Worm (Caenorhabditis elegans) whole organism, L4 larva: ENCODE data around the gene B0524.3.

ENCODE experiments used
- T26A8.4 ChIP-seq: fragments of 200-800 bp; sonication (Bioruptor generic); IDR thresholded peaks from 2 replicates; pipeline ENCODE4 v1.3.6; 2022; ENCODE audit warnings: missing genetic modification characterization, missing compliant biosample characterization
- egl-43 ChIP-seq: fragments of 200-800 bp; sonication (Bioruptor generic); IDR thresholded peaks from 2 replicates; pipeline ENCODE4 v1.3.6; 2022; ENCODE audit warnings: missing genetic modification reagents, missing genetic modification characterization, missing compliant biosample characterization
- nhr-10 ChIP-seq: fragments of 150-350 bp; optimal IDR thresholded peaks from 2 replicates; lab custom pipeline; 2014; ENCODE audit warnings: missing biosample characterization, missing genetic modification characterization

The B0524.3 gene

ce11 chrIII:1938712-1939624, 51.5 kb downstream of the B0524.3 start (continued):
- no peak for TF ChIP-seq T26A8.4 (GFP tag; lab: Robert Waterston, UW)
- peak; percentile 70 for TF ChIP-seq egl-43
- TF ChIP-seq nhr-10 (tag; lab: Kevin White, UChicago), result no peak
